Worm (Caenorhabditis elegans) whole organism, mixed stage, embryonic: ENCODE data around the gene srh-37.

Source experiments
- bed-3 ChIP-seq: fragments of 200-800 bp; sonication (Bioruptor generic); optimal IDR thresholded peaks from 3 replicates; lab custom pipeline; 2018; ENCODE audit warnings: mild to moderate bottlenecking, missing genetic modification characterization, moderate library complexity, missing compliant biosample characterization
- ces-1 ChIP-seq: fragments of 150-350 bp; optimal IDR thresholded peaks from 2 replicates; lab custom pipeline; 2014; ENCODE audit warnings: missing biosample characterization, missing genetic modification reagents, missing genetic modification characterization
- drap-1 ChIP-seq: fragments of 200-800 bp; sonication (Bioruptor generic); optimal IDR thresholded peaks from 3 replicates; lab custom pipeline; 2018; ENCODE audit warnings: mild to moderate bottlenecking, missing genetic modification characterization, missing compliant biosample characterization
- hlh-1 ChIP-seq: fragments of 150-350 bp; optimal IDR thresholded peaks from 2 replicates; lab custom pipeline; 2014; ENCODE audit warnings: missing biosample characterization, missing genetic modification reagents, missing genetic modification characterization
- lsy-2 ChIP-seq: fragments of 150-350 bp; optimal IDR thresholded peaks from 2 replicates; lab custom pipeline; 2014; ENCODE audit warnings: missing biosample characterization, missing genetic modification characterization
- mab-5 ChIP-seq: fragments of 150-350 bp; optimal IDR thresholded peaks from 2 replicates; lab custom pipeline; 2014; ENCODE audit warnings: missing biosample characterization, missing genetic modification characterization
- nhr-12 ChIP-seq: fragments of 150-350 bp; optimal IDR thresholded peaks from 2 replicates; lab custom pipeline; 2014; ENCODE audit warnings: missing biosample characterization, missing genetic modification characterization
- nhr-237 ChIP-seq: fragments of 150-350 bp; optimal IDR thresholded peaks from 2 replicates; lab custom pipeline; 2014; ENCODE audit warnings: missing biosample characterization, missing genetic modification characterization
- snpc-4 ChIP-seq: fragments of 150-350 bp; optimal IDR thresholded peaks from 2 replicates; lab custom pipeline; 2014; ENCODE audit warnings: missing biosample characterization, missing genetic modification characterization
- unc-39 ChIP-seq: fragments of 150-350 bp; optimal IDR thresholded peaks from 2 replicates; lab custom pipeline; 2014; ENCODE audit warnings: missing biosample characterization, missing genetic modification characterization
- unc-62 ChIP-seq: fragments of 150-350 bp; optimal IDR thresholded peaks from 2 replicates; lab custom pipeline; 2014; ENCODE audit warnings: missing biosample characterization, missing genetic modification reagents, missing genetic modification characterization

DNA sequence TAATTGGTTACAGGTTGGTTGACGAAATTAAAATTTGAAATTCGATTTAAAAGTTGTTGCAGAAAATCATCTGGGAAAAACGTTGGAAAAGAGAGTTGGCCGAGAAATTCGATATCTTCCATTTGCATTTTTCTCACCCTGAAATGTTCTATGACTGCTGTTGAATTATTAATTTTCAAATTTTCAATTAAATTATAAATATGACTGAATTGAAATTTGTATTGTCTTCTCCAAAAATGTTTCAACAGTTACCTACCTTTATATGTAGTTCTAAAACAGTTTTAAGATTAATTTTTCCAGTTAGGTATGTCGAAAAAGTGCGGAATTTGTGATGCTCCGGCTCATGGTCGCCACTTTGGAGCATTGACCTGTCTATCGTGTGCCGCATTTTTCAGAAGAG is 25.6 kb downstream of the srh-37 start, which contains the start of gene nhr-211:
- TF ChIP-seq nhr-12 (tag; lab: Kevin White, UChicago) (no peak), unc-62 (GFP tag; lab: Kevin White, UChicago) (no peak), bed-3 (no peak), nhr-237 (tag; lab: Kevin White, UChicago) (no peak), snpc-4 (no peak), ces-1 (GFP tag; lab: Kevin White, UChicago) (no peak), drap-1 (no peak), lsy-2 (tag; lab: Kevin White, UChicago) (no peak), unc-39 (tag; lab: Kevin White, UChicago) (no peak), mab-5 (tag; lab: Kevin White, UChicago) (no peak), hlh-1 (no peak)
